Fruit fly (Drosophila melanogaster) whole organism, embryonic: ENCODE results near the gene rols.

Experiments
- CG1024 ChIP-seq: fragments of 200-800 bp; sonication (Bioruptor generic); IDR thresholded peaks from 2 replicates; pipeline ENCODE4 v1.3.6; 2022; ENCODE audit warnings: missing biosample characterization, missing genetic modification characterization
- CG10274 ChIP-seq: fragments of 200-800 bp; sonication (Bioruptor generic); optimal IDR thresholded peaks from 3 replicates; lab custom pipeline; 2017; ENCODE audit warnings: missing biosample characterization, mild to moderate bottlenecking, missing genetic modification characterization
- CG10431 ChIP-seq: fragments of 200-800 bp; sonication (Bioruptor generic); optimal IDR thresholded peaks from 3 replicates; lab custom pipeline; 2018; ENCODE audit warnings: missing biosample characterization, mild to moderate bottlenecking, missing genetic modification characterization
- CG12744 ChIP-seq: fragments of 200-800 bp; sonication (Bioruptor generic); optimal IDR thresholded peaks from 2 replicates; lab custom pipeline; 2016; ENCODE audit warnings: missing biosample characterization, missing genetic modification characterization
- CG12942 ChIP-seq: fragments of 200-800 bp; sonication (Bioruptor generic); optimal IDR thresholded peaks from 3 replicates; lab custom pipeline; 2016; ENCODE audit warnings: missing biosample characterization, missing genetic modification characterization
- CG13624 ChIP-seq: fragments of 200-800 bp; sonication (Bioruptor generic); optimal IDR thresholded peaks from 2 replicates; lab custom pipeline; 2016; ENCODE audit warnings: missing biosample characterization, missing genetic modification characterization
- CG14014 ChIP-seq: fragments of 200-800 bp; sonication (Bioruptor generic); IDR thresholded peaks from 2 replicates; pipeline ENCODE4 v1.3.6; 2022; ENCODE audit warnings: missing biosample characterization, missing genetic modification characterization
- CG16815 ChIP-seq: fragments of 200-800 bp; sonication (Bioruptor generic); optimal IDR thresholded peaks from 3 replicates; lab custom pipeline; 2017; ENCODE audit warnings: missing biosample characterization, mild to moderate bottlenecking, missing genetic modification characterization
- CG3065 ChIP-seq: fragments of 200-800 bp; sonication (Bioruptor generic); optimal IDR thresholded peaks from 2 replicates; lab custom pipeline; 2016; ENCODE audit warnings: missing biosample characterization, missing genetic modification characterization
- CG32772 ChIP-seq: fragments of 200-800 bp; sonication (Bioruptor generic); IDR thresholded peaks from 2 replicates; pipeline ENCODE4 v1.3.6; 2022; ENCODE audit warnings: missing biosample characterization, missing genetic modification characterization
- CG4730 ChIP-seq: fragments of 200-800 bp; sonication (Bioruptor generic); IDR thresholded peaks from 2 replicates; pipeline ENCODE4 v1.3.6; 2022; ENCODE audit warnings: missing biosample characterization, missing genetic modification characterization
- CG6683 ChIP-seq: fragments of 200-800 bp; sonication (Bioruptor generic); optimal IDR thresholded peaks from 2 replicates; lab custom pipeline; 2017; ENCODE audit warnings: missing biosample characterization, mild to moderate bottlenecking, missing genetic modification characterization, missing genetic modification reagents
- CG6813 ChIP-seq: fragments of 200-800 bp; sonication (Bioruptor generic); optimal IDR thresholded peaks from 2 replicates; lab custom pipeline; 2017; ENCODE audit warnings: missing biosample characterization, missing genetic modification characterization, mild to moderate bottlenecking, moderate library complexity, missing genetic modification reagents
- CG7357 ChIP-seq: fragments of 200-800 bp; sonication (Bioruptor generic); IDR thresholded peaks from 3 replicates; pipeline ENCODE4 v1.3.6; 2022; ENCODE audit warnings: missing biosample characterization, missing genetic modification characterization
- CG8290 ChIP-seq, 3 experiments: fragments of 200-800 bp; sonication (Bioruptor generic); optimal IDR thresholded peaks; 2 replicates each; lab custom pipeline; 2016 to 2019; ENCODE audit warnings: missing biosample characterization in 3 of 3, missing genetic modification characterization in 3 of 3, mild to moderate bottlenecking in 2 of 3, moderate library complexity in 1 of 3
- CG8944 ChIP-seq: fragments of 200-800 bp; sonication (Bioruptor generic); optimal IDR thresholded peaks from 3 replicates; lab custom pipeline; 2016; ENCODE audit warnings: missing biosample characterization, missing genetic modification characterization
- Dad ChIP-seq: fragments of 200-800 bp; sonication (Bioruptor generic); optimal IDR thresholded peaks from 3 replicates; lab custom pipeline; 2016; ENCODE audit warnings: missing biosample characterization, missing genetic modification characterization
- Dfd ChIP-seq, 2 experiments: fragments of >200 bp; optimal IDR thresholded peaks; 2 replicates each; lab custom pipeline; 2017; ENCODE audit warnings: missing biosample characterization in 2 of 2, missing genetic modification characterization in 2 of 2
- Dp ChIP-seq: fragments of 200-800 bp; sonication (Bioruptor generic); optimal IDR thresholded peaks from 2 replicates; lab custom pipeline; 2018; ENCODE audit warnings: missing biosample characterization, mild to moderate bottlenecking, missing genetic modification characterization, moderate library complexity
- ERR ChIP-seq: fragments of 200-800 bp; sonication (Bioruptor generic); optimal IDR thresholded peaks from 2 replicates; lab custom pipeline; 2016; ENCODE audit warnings: missing biosample characterization, missing genetic modification characterization
- H15 ChIP-seq: fragments of 200-800 bp; sonication (Bioruptor generic); IDR thresholded peaks from 3 replicates; pipeline ENCODE4 v1.3.6; 2022; ENCODE audit warnings: missing biosample characterization, missing genetic modification characterization
- HLH54F ChIP-seq: fragments of 200-800 bp; sonication (Bioruptor generic); optimal IDR thresholded peaks from 3 replicates; lab custom pipeline; 2016; ENCODE audit warnings: missing biosample characterization, missing genetic modification characterization
- Hsf ChIP-seq: fragments of 200-800 bp; sonication (Bioruptor generic); optimal IDR thresholded peaks from 3 replicates; lab custom pipeline; 2016; ENCODE audit warnings: missing biosample characterization, missing genetic modification characterization
- Lim3 ChIP-seq: fragments of 200-800 bp; sonication (Bioruptor generic); IDR thresholded peaks from 2 replicates; pipeline ENCODE4 v1.3.6; 2022; ENCODE audit warnings: missing biosample characterization, missing genetic modification characterization
- MBD-R2 ChIP-seq: fragments of 200-800 bp; sonication (Bioruptor generic); IDR thresholded peaks from 2 replicates; pipeline ENCODE4 v1.3.6; 2022; ENCODE audit warnings: missing biosample characterization, missing genetic modification characterization
- Pdp1 ChIP-seq, 2 experiments: fragments of 200-800 bp; sonication (Bioruptor generic); optimal IDR thresholded peaks; 3 replicates each; lab custom pipeline; 2016; ENCODE audit warnings: missing biosample characterization in 2 of 2, missing genetic modification characterization in 2 of 2, mild to moderate bottlenecking in 1 of 2, moderate library complexity in 1 of 2
- ato ChIP-seq: fragments of 200-800 bp; sonication (Bioruptor generic); IDR thresholded peaks from 2 replicates; pipeline ENCODE4 v1.3.6; 2022; ENCODE audit warnings: missing biosample characterization, missing genetic modification characterization; ENCODE audit not compliant: partially characterized antibody
- bowl ChIP-seq: fragments of 200-800 bp; sonication (Bioruptor generic); IDR thresholded peaks from 2 replicates; pipeline ENCODE4 v1.3.6; 2022; ENCODE audit warnings: missing biosample characterization, missing genetic modification characterization
- ci ChIP-seq: fragments of 200-800 bp; sonication (Bioruptor generic); IDR thresholded peaks from 3 replicates; pipeline ENCODE4 v1.3.6; 2022; ENCODE audit warnings: missing biosample characterization, missing genetic modification characterization
- cwo ChIP-seq: fragments of 200-800 bp; sonication (Bioruptor generic); optimal IDR thresholded peaks from 3 replicates; lab custom pipeline; 2017; ENCODE audit warnings: missing biosample characterization, missing genetic modification characterization, mild to moderate bottlenecking, moderate library complexity, missing genetic modification reagents
- danr ChIP-seq: fragments of 200-800 bp; sonication (Bioruptor generic); IDR thresholded peaks from 2 replicates; pipeline ENCODE4 v1.3.6; 2022; ENCODE audit warnings: missing biosample characterization, missing genetic modification characterization
- disco-r ChIP-seq: fragments of 200-800 bp; sonication (Bioruptor generic); optimal IDR thresholded peaks from 2 replicates; lab custom pipeline; 2016; ENCODE audit warnings: missing biosample characterization, missing genetic modification characterization
- en ChIP-seq: fragments of 200-800 bp; sonication (Bioruptor generic); optimal IDR thresholded peaks from 2 replicates; lab custom pipeline; 2016; ENCODE audit warnings: missing biosample characterization, missing genetic modification characterization
- eyg ChIP-seq: fragments of 200-800 bp; sonication (Bioruptor generic); optimal IDR thresholded peaks from 3 replicates; lab custom pipeline; 2016; ENCODE audit warnings: missing biosample characterization, missing genetic modification characterization
- fu2 ChIP-seq: fragments of 200-800 bp; sonication (Bioruptor generic); optimal IDR thresholded peaks from 2 replicates; lab custom pipeline; 2016; ENCODE audit warnings: missing biosample characterization, missing genetic modification characterization
- gcm ChIP-seq: fragments of 200-800 bp; sonication (Bioruptor generic); optimal IDR thresholded peaks from 2 replicates; lab custom pipeline; 2019; ENCODE audit warnings: missing biosample characterization, mild to moderate bottlenecking, missing genetic modification characterization, moderate library complexity
- gem ChIP-seq: fragments of 200-800 bp; sonication (Bioruptor generic); optimal IDR thresholded peaks from 2 replicates; lab custom pipeline; 2019; ENCODE audit warnings: missing biosample characterization, mild to moderate bottlenecking, missing genetic modification characterization, moderate library complexity
- inv ChIP-seq: fragments of 200-800 bp; sonication (Bioruptor generic); IDR thresholded peaks from 2 replicates; pipeline ENCODE4 v1.3.6; 2022; ENCODE audit warnings: missing biosample characterization, missing genetic modification characterization; ENCODE audit not compliant: partially characterized antibody
- kay ChIP-seq: fragments of 200-800 bp; sonication (Bioruptor generic); optimal IDR thresholded peaks from 2 replicates; lab custom pipeline; 2016; ENCODE audit warnings: missing biosample characterization, missing genetic modification characterization
- lilli ChIP-seq: fragments of 200-800 bp; sonication (Bioruptor generic); optimal IDR thresholded peaks from 3 replicates; lab custom pipeline; 2016; ENCODE audit warnings: missing biosample characterization, missing genetic modification characterization
- mirr ChIP-seq: fragments of 200-800 bp; sonication (Bioruptor generic); optimal IDR thresholded peaks from 3 replicates; lab custom pipeline; 2018; ENCODE audit warnings: missing biosample characterization, mild to moderate bottlenecking, missing genetic modification characterization
- nerfin-1 ChIP-seq: fragments of 200-800 bp; sonication (Bioruptor generic); optimal IDR thresholded peaks from 3 replicates; lab custom pipeline; 2019; ENCODE audit warnings: missing biosample characterization, mild to moderate bottlenecking, missing genetic modification characterization, moderate library complexity
- repo ChIP-seq: fragments of 200-800 bp; sonication (Bioruptor generic); optimal IDR thresholded peaks from 2 replicates; lab custom pipeline; 2016; ENCODE audit warnings: missing biosample characterization, missing genetic modification characterization
- row ChIP-seq: fragments of 200-800 bp; sonication (Bioruptor generic); IDR thresholded peaks from 3 replicates; pipeline ENCODE4 v1.3.6; 2022; ENCODE audit warnings: missing biosample characterization, missing genetic modification characterization
- tin ChIP-seq: fragments of 200-800 bp; sonication (Bioruptor generic); optimal IDR thresholded peaks from 3 replicates; lab custom pipeline; 2016; ENCODE audit warnings: missing biosample characterization, missing genetic modification characterization
- tup ChIP-seq: fragments of 200-800 bp; sonication (Bioruptor generic); optimal IDR thresholded peaks from 2 replicates; lab custom pipeline; 2016; ENCODE audit warnings: missing biosample characterization, mild to moderate bottlenecking, missing genetic modification characterization, moderate library complexity
- vfl ChIP-seq: fragments of 200-800 bp; sonication (Bioruptor generic); optimal IDR thresholded peaks from 2 replicates; lab custom pipeline; 2016; ENCODE audit warnings: missing biosample characterization, missing genetic modification characterization
- vvl ChIP-seq: fragments of 200-800 bp; sonication (Bioruptor generic); IDR thresholded peaks from 2 replicates; pipeline ENCODE4 v1.3.6; 2022; ENCODE audit warnings: missing biosample characterization, missing genetic modification characterization
- yki ChIP-seq: fragments of >200 bp; optimal IDR thresholded peaks from 3 replicates; lab custom pipeline; 2018

The rols gene

DNA sequence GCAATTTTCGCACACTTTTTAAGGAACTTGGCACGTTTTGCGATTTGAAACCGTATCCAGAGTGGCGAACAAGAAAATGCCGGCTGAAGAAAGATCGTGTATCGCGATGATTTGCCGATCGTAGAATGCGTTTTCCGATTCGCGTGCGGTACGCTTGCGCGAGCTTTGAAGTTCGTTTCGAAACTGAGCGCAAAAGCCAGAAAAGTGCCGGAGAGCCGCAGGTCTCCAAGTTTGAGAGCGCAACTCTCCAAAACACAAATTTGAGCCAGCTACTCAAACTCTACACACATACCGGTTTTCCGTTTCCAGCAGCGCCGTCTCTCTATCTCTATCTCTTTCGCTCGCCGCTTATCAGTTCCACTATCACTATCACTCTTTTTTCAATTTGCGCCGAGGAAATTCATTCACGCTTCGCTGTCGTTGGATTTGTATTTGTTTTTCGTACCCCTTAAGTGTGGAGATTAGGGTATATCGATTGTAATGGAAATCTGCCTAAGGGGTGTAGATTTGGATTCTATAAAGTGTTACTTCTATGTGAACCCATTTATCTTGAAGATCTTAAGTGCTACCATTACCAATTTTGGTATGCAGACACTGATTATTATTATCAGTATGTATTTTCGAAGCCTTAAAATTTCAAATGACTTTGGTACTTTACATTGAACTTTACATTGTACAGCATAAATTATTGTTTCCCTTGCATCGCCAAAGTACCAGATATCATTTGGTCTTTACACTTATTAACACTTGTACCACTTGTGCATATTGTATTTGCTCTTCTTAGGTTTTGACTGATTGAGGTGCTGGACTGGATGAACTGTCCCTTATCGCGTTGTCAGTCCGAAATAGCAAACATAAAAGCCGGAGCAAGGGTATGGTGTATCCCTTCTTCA is 8.1 kb downstream of the rols start (continued):
- peak; percentile 48; the same call in 1 of the 3 replicates for TF ChIP-seq CG7357
- TF ChIP-seq Hsf: peak; percentile 64
- no peak for TF ChIP-seq ato (GFP tag; lab: Robert Waterston, UW)
- TF ChIP-seq CG13624 (GFP tag; lab: Kevin White, UChicago): peak; percentile 49
- TF ChIP-seq CG14014 (GFP tag; lab: Robert Waterston, UW): 0 out of 2 replicates have a peak, but pooled peaks have one; percentile 18
- TF ChIP-seq tup (GFP tag; lab: Kevin White, UChicago): no peak
- peak; percentile 49 for TF ChIP-seq disco-r (GFP tag; lab: Kevin White, UChicago)
- TF ChIP-seq eyg: peak; percentile 33
- peak; percentile 67 for TF ChIP-seq vfl (GFP tag; lab: Kevin White, UChicago)
- peak; percentile 72 for TF ChIP-seq cwo (GFP tag; lab: Kevin White, UChicago)
- peak; percentile 45 for TF ChIP-seq HLH54F (GFP tag; lab: Kevin White, UChicago)
- TF ChIP-seq CG6683: peak; percentile 17
- TF ChIP-seq Pdp1 (GFP tag; optimal IDR thresholded peaks at IDR 0.05; lab: Kevin White, UChicago): peak; percentile 50 to 70
- peak; percentile 53 for TF ChIP-seq repo
- TF ChIP-seq CG6813 (GFP tag; lab: Kevin White, UChicago): peak; percentile 31
- peak; percentile 48; the same call in 1 of the 2 replicates for TF ChIP-seq danr (GFP tag; lab: Robert Waterston, UW)
- TF ChIP-seq Dad (GFP tag; lab: Kevin White, UChicago): peak; percentile 46
- peak; percentile 64 for TF ChIP-seq CG16815
- peak; percentile 63 for TF ChIP-seq gcm (GFP tag; lab: Kevin White, UChicago)
- TF ChIP-seq yki (lab: Kevin White, UChicago): no peak
- no peak for TF ChIP-seq nerfin-1 (tag; lab: Kevin White, UChicago)
- peak; percentile 67 for TF ChIP-seq tin (GFP tag; lab: Kevin White, UChicago)
- TF ChIP-seq CG8944: peak; percentile 45
- TF ChIP-seq CG12942 (GFP tag; lab: Kevin White, UChicago): peak; percentile 48
- no peak for TF ChIP-seq CG4730
- peak; percentile 2 for TF ChIP-seq Dp
- TF ChIP-seq fu2 (GFP tag; lab: Kevin White, UChicago): peak; percentile 33
- peak; percentile 50 for TF ChIP-seq ci (GFP tag; lab: Robert Waterston, UW)
- peak; percentile 89 for TF ChIP-seq gem (tag; lab: Kevin White, UChicago)
- TF ChIP-seq MBD-R2 (GFP tag; lab: Robert Waterston, UW): no peak
- peak; percentile 24 for TF ChIP-seq ERR (GFP tag; lab: Kevin White, UChicago)
- no peak for TF ChIP-seq bowl
- TF ChIP-seq CG10274 (GFP tag; lab: Kevin White, UChicago): peak; percentile 36
- TF ChIP-seq CG8290 (GFP tag; optimal IDR thresholded peaks at IDR 0.05; lab: Kevin White, UChicago): no peak
- no peak for TF ChIP-seq CG8290 (tag; optimal IDR thresholded peaks at IDR 0.05; lab: Kevin White, UChicago)
- peak; percentile 40 for TF ChIP-seq CG32772 (GFP tag; lab: Robert Waterston, UW)
- no peak for TF ChIP-seq inv (GFP tag; lab: Robert Waterston, UW)
- peak; percentile 5 for TF ChIP-seq CG3065 (GFP tag; lab: Kevin White, UChicago)
- peak; percentile 26; the same call in 1 of the 2 replicates for TF ChIP-seq vvl (GFP tag; lab: Robert Waterston, UW)
- TF ChIP-seq row (GFP tag; lab: Robert Waterston, UW): peak; percentile 91
- TF ChIP-seq en (GFP tag; lab: Kevin White, UChicago): peak; percentile 37
- TF ChIP-seq Lim3: peak; percentile 36; the same call in 1 of the 2 replicates
- peak; percentile 47; the same call in 2 of the 3 replicates for TF ChIP-seq H15 (GFP tag; lab: Robert Waterston, UW)
- no peak for TF ChIP-seq Dfd (GFP tag; optimal IDR thresholded peaks at IDR 0.05; lab: Kevin White, UChicago)
- TF ChIP-seq lilli (GFP tag; lab: Kevin White, UChicago): peak; percentile 65
- no peak for TF ChIP-seq CG1024 (GFP tag; lab: Robert Waterston, UW)
- peak; percentile 21 for TF ChIP-seq CG12744 (GFP tag; lab: Kevin White, UChicago)
- TF ChIP-seq mirr (GFP tag; lab: Kevin White, UChicago): peak; percentile 29
- TF ChIP-seq kay (GFP tag; lab: Kevin White, UChicago): peak; percentile 46
- TF ChIP-seq CG10431: no peak
